Fruit fly (Drosophila melanogaster) whole organism, prepupa: ENCODE data around the gene CG14187.

Experiments
- Blimp-1 ChIP-seq: fragments of 200-800 bp; sonication (Bioruptor generic); optimal IDR thresholded peaks from 3 replicates; lab custom pipeline; 2017; ENCODE audit warnings: missing biosample characterization, missing genetic modification characterization, mild to moderate bottlenecking, moderate library complexity, missing genetic modification reagents
- CG1621 ChIP-seq: fragments of 200-800 bp; sonication (Bioruptor generic); optimal IDR thresholded peaks from 3 replicates; lab custom pipeline; 2018; ENCODE audit warnings: missing biosample characterization, mild to moderate bottlenecking, missing genetic modification characterization
- CG31627 ChIP-seq: fragments of 200-800 bp; sonication (Bioruptor generic); optimal IDR thresholded peaks from 3 replicates; lab custom pipeline; 2016; ENCODE audit warnings: missing biosample characterization, missing genetic modification characterization
- CG32006 ChIP-seq: fragments of 200-800 bp; sonication (Bioruptor generic); optimal IDR thresholded peaks from 3 replicates; lab custom pipeline; 2017; ENCODE audit warnings: missing biosample characterization, mild to moderate bottlenecking, missing genetic modification characterization
- CG34406 ChIP-seq: fragments of 200-800 bp; sonication (Bioruptor generic); optimal IDR thresholded peaks from 3 replicates; lab custom pipeline; 2016; ENCODE audit warnings: missing biosample characterization, missing genetic modification characterization
- CG3919 ChIP-seq: fragments of 200-800 bp; sonication (Bioruptor generic); optimal IDR thresholded peaks from 3 replicates; lab custom pipeline; 2016; ENCODE audit warnings: missing biosample characterization, missing genetic modification characterization
- CG6792 ChIP-seq: fragments of 200-800 bp; sonication (Bioruptor generic); optimal IDR thresholded peaks from 3 replicates; lab custom pipeline; 2016; ENCODE audit warnings: missing biosample characterization, missing genetic modification characterization
- CG6808 ChIP-seq: fragments of 200-800 bp; sonication (Bioruptor generic); optimal IDR thresholded peaks from 3 replicates; lab custom pipeline; 2017; ENCODE audit warnings: missing biosample characterization, missing genetic modification characterization, mild to moderate bottlenecking, moderate library complexity, missing genetic modification reagents
- CG6854 ChIP-seq: fragments of 200-800 bp; sonication (Bioruptor generic); optimal IDR thresholded peaks from 2 replicates; lab custom pipeline; 2017; ENCODE audit warnings: missing biosample characterization, mild to moderate bottlenecking, missing genetic modification characterization
- CG8119 ChIP-seq: fragments of 200-800 bp; sonication (Bioruptor generic); IDR thresholded peaks from 3 replicates; pipeline ENCODE4 v1.3.6; 2022; ENCODE audit warnings: missing biosample characterization, missing genetic modification characterization
- CG8632 ChIP-seq: fragments of 200-800 bp; sonication (Bioruptor generic); optimal IDR thresholded peaks from 3 replicates; lab custom pipeline; 2016; ENCODE audit warnings: missing biosample characterization, missing genetic modification characterization
- CG9139 ChIP-seq: fragments of 200-800 bp; sonication (Bioruptor generic); optimal IDR thresholded peaks from 3 replicates; lab custom pipeline; 2017; ENCODE audit warnings: missing biosample characterization, mild to moderate bottlenecking, missing genetic modification characterization
- Eip93F ChIP-seq: fragments of 200-800 bp; sonication (Bioruptor generic); optimal IDR thresholded peaks from 2 replicates; lab custom pipeline; 2016; ENCODE audit warnings: missing biosample characterization, mild to moderate bottlenecking, missing genetic modification characterization
- Ets21C ChIP-seq: fragments of 200-800 bp; sonication (Bioruptor generic); optimal IDR thresholded peaks from 3 replicates; lab custom pipeline; 2016; ENCODE audit warnings: missing biosample characterization, missing genetic modification characterization
- Ets96B ChIP-seq: fragments of 200-800 bp; optimal IDR thresholded peaks from 2 replicates; lab custom pipeline; 2019; ENCODE audit warnings: missing biosample characterization, mild to moderate bottlenecking, missing genetic modification characterization, moderate library complexity
- Gug ChIP-seq: fragments of 200-800 bp; sonication (Bioruptor generic); IDR thresholded peaks from 2 replicates; pipeline ENCODE4 v1.3.6; 2022; ENCODE audit warnings: missing biosample characterization, missing genetic modification characterization
- Hr39 ChIP-seq: fragments of 200-800 bp; sonication (Bioruptor generic); optimal IDR thresholded peaks from 2 replicates; lab custom pipeline; 2016; ENCODE audit warnings: missing biosample characterization, missing genetic modification characterization
- Hr4 ChIP-seq: fragments of 200-800 bp; sonication (Bioruptor generic); optimal IDR thresholded peaks from 3 replicates; lab custom pipeline; 2016; ENCODE audit warnings: missing biosample characterization, missing genetic modification characterization
- Lpt ChIP-seq: fragments of 200-800 bp; sonication (Bioruptor generic); optimal IDR thresholded peaks from 3 replicates; lab custom pipeline; 2016; ENCODE audit warnings: missing biosample characterization, missing genetic modification characterization
- Met ChIP-seq: fragments of 200-800 bp; sonication (Bioruptor generic); optimal IDR thresholded peaks from 3 replicates; lab custom pipeline; 2016; ENCODE audit warnings: missing biosample characterization, missing genetic modification characterization
- Smox ChIP-seq: fragments of 200-800 bp; sonication (Bioruptor generic); optimal IDR thresholded peaks from 3 replicates; lab custom pipeline; 2016; ENCODE audit warnings: missing biosample characterization, missing genetic modification characterization
- Sox14 ChIP-seq: fragments of 200-800 bp; sonication (Bioruptor generic); optimal IDR thresholded peaks from 3 replicates; lab custom pipeline; 2016; ENCODE audit warnings: missing biosample characterization, missing genetic modification characterization
- dsx ChIP-seq: fragments of 200-800 bp; optimal IDR thresholded peaks from 3 replicates; lab custom pipeline; 2019; ENCODE audit warnings: missing biosample characterization, mild to moderate bottlenecking, missing genetic modification characterization, moderate library complexity; ENCODE audit not compliant: poor library complexity, severe bottlenecking
- esn ChIP-seq: fragments of 200-800 bp; sonication (Bioruptor generic); optimal IDR thresholded peaks from 2 replicates; lab custom pipeline; 2016; ENCODE audit warnings: missing biosample characterization, mild to moderate bottlenecking, missing genetic modification characterization, moderate library complexity
- fd85E ChIP-seq: fragments of 200-800 bp; sonication (Bioruptor generic); optimal IDR thresholded peaks from 3 replicates; lab custom pipeline; 2016; ENCODE audit warnings: missing biosample characterization, missing genetic modification characterization
- lz ChIP-seq: fragments of 200-800 bp; sonication (Bioruptor generic); optimal IDR thresholded peaks from 3 replicates; lab custom pipeline; 2016; ENCODE audit warnings: missing biosample characterization, missing genetic modification characterization
- net ChIP-seq: fragments of 200-800 bp; sonication (Bioruptor generic); optimal IDR thresholded peaks from 3 replicates; lab custom pipeline; 2016; ENCODE audit warnings: missing biosample characterization, missing genetic modification characterization
- pdm3 ChIP-seq: fragments of 200-800 bp; sonication (Bioruptor generic); optimal IDR thresholded peaks from 3 replicates; lab custom pipeline; 2016; ENCODE audit warnings: missing biosample characterization, missing genetic modification characterization
- spab ChIP-seq: fragments of 200-800 bp; sonication (Bioruptor generic); optimal IDR thresholded peaks from 2 replicates; lab custom pipeline; 2017; ENCODE audit warnings: missing biosample characterization, mild to moderate bottlenecking, missing genetic modification characterization, missing genetic modification reagents
- svp ChIP-seq: fragments of 200-800 bp; sonication (Bioruptor generic); peaks from one replicate; lab custom pipeline; 2016; ENCODE audit warnings: missing biosample characterization, missing genetic modification characterization
- topi ChIP-seq: fragments of 200-800 bp; sonication (Bioruptor generic); optimal IDR thresholded peaks from 3 replicates; lab custom pipeline; 2016; ENCODE audit warnings: missing biosample characterization, missing genetic modification characterization
- vri ChIP-seq: fragments of 200-800 bp; sonication (Bioruptor generic); optimal IDR thresholded peaks from 3 replicates; lab custom pipeline; 2016; ENCODE audit warnings: missing biosample characterization, mild to moderate bottlenecking, missing genetic modification characterization

The CG14187 gene

dm6 chr3L:20103777-20104542, 8.7 kb downstream of the CG14187 start, which contains the start of gene CG14186:
TSS of gene CG14186 (minus strand) at chr3L:20103827.
- TF ChIP-seq Smox (GFP tag; lab: Kevin White, UChicago): no peak
- peak; percentile 52 for TF ChIP-seq svp (GFP tag; lab: Kevin White, UChicago)

- peak; percentile 2 for TF ChIP-seq Hr39 (GFP tag; lab: Kevin White, UChicago)
- peak; percentile 8 for TF ChIP-seq CG31627 (GFP tag; lab: Kevin White, UChicago)
- no peak for TF ChIP-seq CG32006
- TF ChIP-seq CG8119 (GFP tag; lab: Robert Waterston, UW): no peak
- TF ChIP-seq CG6808: no peak
- no peak for TF ChIP-seq Eip93F (GFP tag; lab: Kevin White, UChicago)
- TF ChIP-seq esn (GFP tag; lab: Kevin White, UChicago): no peak
- TF ChIP-seq Ets96B (tag; lab: Kevin White, UChicago): no peak
- no peak for TF ChIP-seq CG6792 (GFP tag; lab: Kevin White, UChicago)
These were observed 15.3 kb downstream of the CG14187 start for dm6 chr3L:20097312-20097711.

DNA sequence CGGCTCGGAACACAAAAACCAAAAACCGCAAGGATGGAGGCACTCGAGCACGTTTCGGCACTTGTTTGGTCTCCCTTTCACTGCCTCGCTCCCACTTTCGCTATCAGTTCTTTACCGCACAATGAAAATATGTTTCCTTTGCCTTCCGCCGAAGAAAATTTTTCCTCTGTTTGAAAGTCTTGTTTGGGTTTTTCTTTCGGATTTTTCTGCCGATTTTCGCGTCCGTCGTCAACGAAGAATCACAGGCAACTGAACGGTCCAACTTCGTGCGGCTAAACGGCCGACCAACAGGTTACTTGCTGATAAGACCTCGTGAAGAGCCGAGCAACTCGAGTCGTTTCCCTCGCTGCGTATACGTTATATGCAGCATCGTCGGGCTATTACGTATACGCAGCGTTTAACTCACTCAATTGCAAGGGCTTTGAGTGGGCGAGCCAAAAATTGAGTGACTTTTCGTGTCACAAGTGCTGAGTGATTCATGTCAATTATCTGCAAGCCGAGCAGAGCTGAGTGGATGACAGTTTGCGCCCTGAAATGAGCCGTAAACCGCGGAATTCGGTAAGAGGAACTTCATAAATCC, 23.8 kb downstream of the CG14187 start, which contains the start of gene sNPF-R:
sNPF-R (minus strand) TSS at position 253 of the 580 bp plus-strand sequence.
- TF ChIP-seq Met: no peak
- no peak for TF ChIP-seq Sox14
- no peak for TF ChIP-seq CG34406 (GFP tag; lab: Kevin White, UChicago)
- no peak for TF ChIP-seq CG6854 (GFP tag; lab: Kevin White, UChicago)
- TF ChIP-seq Gug (GFP tag; lab: Robert Waterston, UW): no peak
- no peak for TF ChIP-seq lz (GFP tag; lab: Kevin White, UChicago)
- TF ChIP-seq Ets21C (GFP tag; lab: Kevin White, UChicago): no peak
- no peak for TF ChIP-seq Ets96B (tag; lab: Kevin White, UChicago)
- no peak for TF ChIP-seq Hr39 (GFP tag; lab: Kevin White, UChicago)
- no peak for TF ChIP-seq dsx (GFP tag; lab: Kevin White, UChicago)
- no peak for TF ChIP-seq CG9139 (GFP tag; lab: Kevin White, UChicago)
- no peak for TF ChIP-seq topi
- no peak for TF ChIP-seq CG3919 (GFP tag; lab: Kevin White, UChicago)

DNA sequence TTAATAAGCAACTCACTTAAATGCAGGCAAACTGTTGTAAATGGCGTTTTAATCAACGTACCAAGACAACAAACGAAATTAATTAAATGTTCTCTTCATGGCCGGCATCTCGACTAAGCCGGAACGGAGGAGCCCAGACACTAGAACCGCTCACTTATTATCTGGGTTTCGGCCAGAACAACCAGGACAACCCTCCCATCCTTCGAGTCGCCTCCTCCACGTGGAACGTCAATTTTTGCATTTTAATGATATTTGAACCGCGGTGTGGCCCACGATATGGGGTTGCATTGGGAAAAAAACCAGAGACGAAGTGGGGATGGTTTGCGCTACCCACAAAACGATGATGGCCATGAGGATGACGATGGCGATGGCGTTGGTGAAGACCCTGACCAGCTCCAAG, 27.6 kb downstream of the CG14187 start:
- TF ChIP-seq CG6854 (GFP tag; lab: Kevin White, UChicago) (no peak), Blimp-1 (GFP tag; lab: Kevin White, UChicago) (no peak), Hr4 (GFP tag; lab: Kevin White, UChicago) (no peak), Met (no peak), lz (GFP tag; lab: Kevin White, UChicago) (no peak), CG34406 (GFP tag; lab: Kevin White, UChicago) (no peak), Lpt (GFP tag; lab: Kevin White, UChicago) (no peak), vri (no peak), CG1621 (tag; lab: Kevin White, UChicago) (no peak), net (no peak), Gug (GFP tag; lab: Robert Waterston, UW) (no peak), esn (GFP tag; lab: Kevin White, UChicago) (no peak), fd85E (GFP tag; lab: Kevin White, UChicago) (no peak), pdm3 (GFP tag; lab: Kevin White, UChicago) (no peak), CG31627 (GFP tag; lab: Kevin White, UChicago) (no peak), CG8632 (GFP tag; lab: Kevin White, UChicago) (no peak), spab (GFP tag; lab: Kevin White, UChicago) (no peak), dsx (GFP tag; lab: Kevin White, UChicago) (no peak)
- TF ChIP-seq, all 60 proteins: peak for 0
